Fruit fly (Drosophila melanogaster) Kc167 (cell line): Measurements from ENCODE around the gene Tango14.
A peak's percentile ranks its signal among the peaks of the same experiment; 100 is the strongest.

Experiments used
- Myc ChIP-seq: fragments of >200 bp; optimal IDR thresholded peaks from 2 replicates; lab custom pipeline; 2017; ENCODE audit warnings: missing external identifiers
- Sin3A ChIP-seq: fragments of >200 bp; optimal IDR thresholded peaks from 2 replicates; lab custom pipeline; 2018; ENCODE audit warnings: missing external identifiers
- h ChIP-seq: fragments of >200 bp; optimal IDR thresholded peaks from 3 replicates; lab custom pipeline; 2018; ENCODE audit warnings: missing external identifiers
- insv ChIP-seq: fragments of >200 bp; optimal IDR thresholded peaks from 3 replicates; lab custom pipeline; 2018; ENCODE audit warnings: missing external identifiers
- psq ChIP-seq: fragments of >200 bp; optimal IDR thresholded peaks from 2 replicates; lab custom pipeline; 2017; ENCODE audit warnings: missing external identifiers
- ttk ChIP-seq: sonication (Bioruptor generic); optimal IDR thresholded peaks from 2 replicates; lab custom pipeline; 2017; ENCODE audit warnings: missing external identifiers

Tango14 gene

dm6 chr2L:1158519-1159319 is at the start of gene Tango14:
Gene Tango14, plus strand, starts transcription at chr2L:1158661.
- TF ChIP-seq h (lab: Kevin White, UChicago) (no peak), Myc (lab: Kevin White, UChicago) (no peak), ttk (lab: Kevin White, UChicago) (no peak), insv (lab: Kevin White, UChicago) (no peak), Sin3A (lab: Kevin White, UChicago) (no peak), psq (lab: Kevin White, UChicago) (no peak)

dm6 chr2L:1112641-1113040 is 45.8 kb upstream of the Tango14 start, which contains the start of gene CG14340:
Gene CG14340, plus strand, starts transcription at chr2L:1112941.
- TF ChIP-seq ttk (lab: Kevin White, UChicago) (no peak), Myc (lab: Kevin White, UChicago) (no peak)

- TF ChIP-seq Myc (lab: Kevin White, UChicago), result no peak
- TF ChIP-seq ttk (lab: Kevin White, UChicago), result no peak
Observed at dm6 chr2L:1114230-1114629, 44.2 kb upstream of the Tango14 start.

- TF ChIP-seq h (lab: Kevin White, UChicago) (peak; percentile 3), Sin3A (lab: Kevin White, UChicago) (no peak), psq (lab: Kevin White, UChicago) (no peak)
Observed at dm6 chr2L:1116661-1117322, 41.7 kb upstream of the Tango14 start.

- no peak for TF ChIP-seq Sin3A (lab: Kevin White, UChicago)
- no peak for TF ChIP-seq h (lab: Kevin White, UChicago)
- no peak for TF ChIP-seq ttk (lab: Kevin White, UChicago)
- TF ChIP-seq psq (lab: Kevin White, UChicago), result no peak
- no peak for TF ChIP-seq Myc (lab: Kevin White, UChicago)
- TF ChIP-seq insv (lab: Kevin White, UChicago), result no peak
Observed at dm6 chr2L:1118149-1118548, 40.3 kb upstream of the Tango14 start.

dm6 chr2L:1118880-1119809 is 39.3 kb upstream of the Tango14 start:
- TF ChIP-seq insv (lab: Kevin White, UChicago), result no peak
- TF ChIP-seq Sin3A (lab: Kevin White, UChicago), result no peak
- TF ChIP-seq ttk (lab: Kevin White, UChicago), result no peak
- TF ChIP-seq Myc (lab: Kevin White, UChicago), result no peak
- TF ChIP-seq h (lab: Kevin White, UChicago), result no peak

dm6 chr2L:1120206-1120902 is 38.1 kb upstream of the Tango14 start:
- TF ChIP-seq psq (lab: Kevin White, UChicago) (no peak), Myc (lab: Kevin White, UChicago) (no peak), ttk (lab: Kevin White, UChicago) (no peak), Sin3A (lab: Kevin White, UChicago) (no peak), h (lab: Kevin White, UChicago) (no peak), insv (lab: Kevin White, UChicago) (no peak)

- TF ChIP-seq ttk (lab: Kevin White, UChicago) (no peak), h (lab: Kevin White, UChicago) (no peak), Sin3A (lab: Kevin White, UChicago) (no peak), Myc (lab: Kevin White, UChicago) (no peak), psq (lab: Kevin White, UChicago) (no peak), insv (lab: Kevin White, UChicago) (no peak)
Observed at dm6 chr2L:1121942-1122710, 36.3 kb upstream of the Tango14 start.

- no peak for TF ChIP-seq ttk (lab: Kevin White, UChicago)
- TF ChIP-seq h (lab: Kevin White, UChicago), result no peak
- no peak for TF ChIP-seq insv (lab: Kevin White, UChicago)
- no peak for TF ChIP-seq psq (lab: Kevin White, UChicago)
- no peak for TF ChIP-seq Myc (lab: Kevin White, UChicago)
- no peak for TF ChIP-seq Sin3A (lab: Kevin White, UChicago)
Observed at dm6 chr2L:1122711-1122960, 35.8 kb upstream of the Tango14 start.

- no peak for TF ChIP-seq ttk (lab: Kevin White, UChicago)
Observed at dm6 chr2L:1123078-1123818, 35.2 kb upstream of the Tango14 start.
